Worm (Caenorhabditis elegans): ENCODE results near the gene Y57A10A.31.

ce11 chrII:12249042-12249441 lies 40.1 kb upstream of the Y57A10A.31 start, which contains the start of gene tag-276:
- no peak for TF ChIP-seq mbf-1 (tag; optimal IDR thresholded peaks at IDR 0.05)
- no peak for TF ChIP-seq unc-39 (tag; optimal IDR thresholded peaks at IDR 0.05)
- TF ChIP-seq lsy-2 (tag; optimal IDR thresholded peaks at IDR 0.05), result no peak
- no peak for TF ChIP-seq elt-3 (tag; optimal IDR thresholded peaks at IDR 0.05)
- TF ChIP-seq skn-1 (tag; optimal IDR thresholded peaks at IDR 0.05), result no peak
- TF ChIP-seq nhr-11 (tag; optimal IDR thresholded peaks at IDR 0.05), result no peak
